Worm (Caenorhabditis elegans) whole organism, L1 larva: ENCODE results near the gene F22E5.1.

Source experiments
- aly-2 ChIP-seq: fragments of 150-350 bp; optimal IDR thresholded peaks from 2 replicates; lab custom pipeline; 2014; ENCODE audit warnings: missing biosample characterization, missing genetic modification characterization
- fkh-10 ChIP-seq: sonication (generic microtip); optimal IDR thresholded peaks from 2 replicates; lab custom pipeline; 2017; ENCODE audit warnings: missing biosample characterization, missing genetic modification reagents, missing genetic modification characterization
- nhr-77 ChIP-seq: fragments of 150-350 bp; optimal IDR thresholded peaks from 2 replicates; lab custom pipeline; 2014; ENCODE audit warnings: missing biosample characterization, missing genetic modification characterization

ce11 chrII:2686985-2687675, 13.6 kb downstream of the F22E5.1 start, which contains the start of the genes sup-9 and nspf-1:
- TF ChIP-seq fkh-10 (GFP tag; lab: Kevin White, UChicago) (peak; percentile 63), aly-2 (tag; lab: Kevin White, UChicago) (no peak), nhr-77 (tag; lab: Kevin White, UChicago) (no peak)
